Fruit fly (Drosophila melanogaster) whole organism, prepupa: ENCODE data around the gene Cul6.

Experiments
- Blimp-1 ChIP-seq: fragments of 200-800 bp; sonication (Bioruptor generic); optimal IDR thresholded peaks from 3 replicates; lab custom pipeline; 2017; ENCODE audit warnings: missing biosample characterization, missing genetic modification characterization, mild to moderate bottlenecking, moderate library complexity, missing genetic modification reagents
- CG11294 ChIP-seq: fragments of 200-800 bp; sonication (Bioruptor generic); IDR thresholded peaks from 2 replicates; pipeline ENCODE4 v1.3.6; 2022; ENCODE audit warnings: missing biosample characterization, missing genetic modification characterization
- CG11762 ChIP-seq: fragments of 200-800 bp; sonication (Bioruptor generic); optimal IDR thresholded peaks from 3 replicates; lab custom pipeline; 2016; ENCODE audit warnings: missing biosample characterization, missing genetic modification characterization; ENCODE audit not compliant: insufficient read depth
- CG11902 ChIP-seq: fragments of 200-800 bp; sonication (Bioruptor generic); optimal IDR thresholded peaks from 3 replicates; lab custom pipeline; 2016; ENCODE audit warnings: missing biosample characterization, missing genetic modification characterization
- CG15336 ChIP-seq: fragments of 200-800 bp; sonication (Bioruptor generic); IDR thresholded peaks from 2 replicates; pipeline ENCODE4 v1.3.6; 2022; ENCODE audit warnings: missing biosample characterization, missing genetic modification characterization
- CG1621 ChIP-seq: fragments of 200-800 bp; sonication (Bioruptor generic); optimal IDR thresholded peaks from 3 replicates; lab custom pipeline; 2018; ENCODE audit warnings: missing biosample characterization, mild to moderate bottlenecking, missing genetic modification characterization
- CG3032 ChIP-seq: fragments of 200-800 bp; optimal IDR thresholded peaks from 2 replicates; lab custom pipeline; 2019; ENCODE audit warnings: missing biosample characterization, mild to moderate bottlenecking, missing genetic modification characterization, moderate library complexity
- CG31627 ChIP-seq: fragments of 200-800 bp; sonication (Bioruptor generic); optimal IDR thresholded peaks from 3 replicates; lab custom pipeline; 2016; ENCODE audit warnings: missing biosample characterization, missing genetic modification characterization
- CG32006 ChIP-seq: fragments of 200-800 bp; sonication (Bioruptor generic); optimal IDR thresholded peaks from 3 replicates; lab custom pipeline; 2017; ENCODE audit warnings: missing biosample characterization, mild to moderate bottlenecking, missing genetic modification characterization
- CG34406 ChIP-seq: fragments of 200-800 bp; sonication (Bioruptor generic); optimal IDR thresholded peaks from 3 replicates; lab custom pipeline; 2016; ENCODE audit warnings: missing biosample characterization, missing genetic modification characterization
- CG3919 ChIP-seq: fragments of 200-800 bp; sonication (Bioruptor generic); optimal IDR thresholded peaks from 3 replicates; lab custom pipeline; 2016; ENCODE audit warnings: missing biosample characterization, missing genetic modification characterization
- CG4318 ChIP-seq: fragments of 200-800 bp; sonication (Bioruptor generic); optimal IDR thresholded peaks from 3 replicates; lab custom pipeline; 2017; ENCODE audit warnings: missing biosample characterization, mild to moderate bottlenecking, missing genetic modification characterization
- CG6163 ChIP-seq: fragments of 200-800 bp; sonication (Bioruptor generic); IDR thresholded peaks from 3 replicates; pipeline ENCODE4 v1.3.6; 2022; ENCODE audit warnings: missing biosample characterization, missing genetic modification characterization
- CG6276 ChIP-seq: fragments of 200-800 bp; sonication (Bioruptor generic); optimal IDR thresholded peaks from 2 replicates; lab custom pipeline; 2017; ENCODE audit warnings: missing biosample characterization, mild to moderate bottlenecking, missing genetic modification characterization
- CG6792 ChIP-seq: fragments of 200-800 bp; sonication (Bioruptor generic); optimal IDR thresholded peaks from 3 replicates; lab custom pipeline; 2016; ENCODE audit warnings: missing biosample characterization, missing genetic modification characterization
- CG6808 ChIP-seq: fragments of 200-800 bp; sonication (Bioruptor generic); optimal IDR thresholded peaks from 3 replicates; lab custom pipeline; 2017; ENCODE audit warnings: missing biosample characterization, missing genetic modification characterization, mild to moderate bottlenecking, moderate library complexity, missing genetic modification reagents
- CG6854 ChIP-seq: fragments of 200-800 bp; sonication (Bioruptor generic); optimal IDR thresholded peaks from 2 replicates; lab custom pipeline; 2017; ENCODE audit warnings: missing biosample characterization, mild to moderate bottlenecking, missing genetic modification characterization
- CG7368 ChIP-seq: fragments of 200-800 bp; sonication (Bioruptor generic); optimal IDR thresholded peaks from 3 replicates; lab custom pipeline; 2016; ENCODE audit warnings: missing biosample characterization, missing genetic modification characterization
- CG8119 ChIP-seq: fragments of 200-800 bp; sonication (Bioruptor generic); IDR thresholded peaks from 3 replicates; pipeline ENCODE4 v1.3.6; 2022; ENCODE audit warnings: missing biosample characterization, missing genetic modification characterization
- Eip75B ChIP-seq: fragments of 200-800 bp; sonication (Bioruptor generic); optimal IDR thresholded peaks from 3 replicates; lab custom pipeline; 2016; ENCODE audit warnings: missing biosample characterization, missing genetic modification characterization
- Eip78C ChIP-seq: fragments of 200-800 bp; sonication (Bioruptor generic); peaks from one replicate; lab custom pipeline; 2016; ENCODE audit warnings: missing biosample characterization, missing genetic modification characterization
- Ets21C ChIP-seq: fragments of 200-800 bp; sonication (Bioruptor generic); optimal IDR thresholded peaks from 3 replicates; lab custom pipeline; 2016; ENCODE audit warnings: missing biosample characterization, missing genetic modification characterization
- Ets96B ChIP-seq: fragments of 200-800 bp; optimal IDR thresholded peaks from 2 replicates; lab custom pipeline; 2019; ENCODE audit warnings: missing biosample characterization, mild to moderate bottlenecking, missing genetic modification characterization, moderate library complexity
- Gug ChIP-seq: fragments of 200-800 bp; sonication (Bioruptor generic); IDR thresholded peaks from 2 replicates; pipeline ENCODE4 v1.3.6; 2022; ENCODE audit warnings: missing biosample characterization, missing genetic modification characterization
- Hr38 ChIP-seq: sonication (Bioruptor generic); optimal IDR thresholded peaks from 2 replicates; lab custom pipeline; 2016; ENCODE audit warnings: missing biosample characterization, missing genetic modification characterization
- Hr39 ChIP-seq: fragments of 200-800 bp; sonication (Bioruptor generic); optimal IDR thresholded peaks from 2 replicates; lab custom pipeline; 2016; ENCODE audit warnings: missing biosample characterization, missing genetic modification characterization
- Lpt ChIP-seq: fragments of 200-800 bp; sonication (Bioruptor generic); optimal IDR thresholded peaks from 3 replicates; lab custom pipeline; 2016; ENCODE audit warnings: missing biosample characterization, missing genetic modification characterization
- Met ChIP-seq: fragments of 200-800 bp; sonication (Bioruptor generic); optimal IDR thresholded peaks from 3 replicates; lab custom pipeline; 2016; ENCODE audit warnings: missing biosample characterization, missing genetic modification characterization
- OdsH ChIP-seq: fragments of 200-800 bp; sonication (Bioruptor generic); optimal IDR thresholded peaks from 3 replicates; lab custom pipeline; 2016; ENCODE audit warnings: missing biosample characterization, missing genetic modification characterization
- Smox ChIP-seq: fragments of 200-800 bp; sonication (Bioruptor generic); optimal IDR thresholded peaks from 3 replicates; lab custom pipeline; 2016; ENCODE audit warnings: missing biosample characterization, missing genetic modification characterization
- Sox102F ChIP-seq: fragments of 200-800 bp; sonication (Bioruptor generic); optimal IDR thresholded peaks from 2 replicates; lab custom pipeline; 2016; ENCODE audit warnings: missing biosample characterization, mild to moderate bottlenecking, missing genetic modification characterization
- Sox14 ChIP-seq: fragments of 200-800 bp; sonication (Bioruptor generic); optimal IDR thresholded peaks from 3 replicates; lab custom pipeline; 2016; ENCODE audit warnings: missing biosample characterization, missing genetic modification characterization
- Sox15 ChIP-seq: fragments of 200-800 bp; sonication (Bioruptor generic); optimal IDR thresholded peaks from 3 replicates; lab custom pipeline; 2016; ENCODE audit warnings: missing biosample characterization, missing genetic modification characterization
- achi ChIP-seq: fragments of 200-800 bp; sonication (Bioruptor generic); optimal IDR thresholded peaks from 3 replicates; lab custom pipeline; 2016; ENCODE audit warnings: missing biosample characterization, missing genetic modification characterization
- acj6 ChIP-seq: fragments of 200-800 bp; sonication (Bioruptor generic); optimal IDR thresholded peaks from 3 replicates; lab custom pipeline; 2016; ENCODE audit warnings: missing biosample characterization, missing genetic modification characterization
- cyc ChIP-seq: fragments of 200-800 bp; sonication (Bioruptor generic); optimal IDR thresholded peaks from 3 replicates; lab custom pipeline; 2016; ENCODE audit warnings: missing biosample characterization, missing genetic modification characterization
- dac ChIP-seq: fragments of 200-800 bp; sonication (Bioruptor generic); optimal IDR thresholded peaks from 2 replicates; lab custom pipeline; 2017; ENCODE audit warnings: missing biosample characterization, mild to moderate bottlenecking, missing genetic modification characterization
- eg ChIP-seq: fragments of 200-800 bp; sonication (Bioruptor generic); IDR thresholded peaks from 3 replicates; pipeline ENCODE4 v1.3.6; 2022; ENCODE audit warnings: missing biosample characterization, missing genetic modification characterization
- esn ChIP-seq: fragments of 200-800 bp; sonication (Bioruptor generic); optimal IDR thresholded peaks from 2 replicates; lab custom pipeline; 2016; ENCODE audit warnings: missing biosample characterization, mild to moderate bottlenecking, missing genetic modification characterization, moderate library complexity
- fd59A ChIP-seq: fragments of 200-800 bp; sonication (Bioruptor generic); optimal IDR thresholded peaks from 2 replicates; lab custom pipeline; 2017; ENCODE audit warnings: missing biosample characterization, mild to moderate bottlenecking, missing genetic modification characterization, missing genetic modification reagents
- fkh ChIP-seq: fragments of 200-800 bp; sonication (Bioruptor generic); optimal IDR thresholded peaks from 3 replicates; lab custom pipeline; 2017; ENCODE audit warnings: missing biosample characterization, mild to moderate bottlenecking, missing genetic modification characterization, moderate library complexity
- lz ChIP-seq: fragments of 200-800 bp; sonication (Bioruptor generic); optimal IDR thresholded peaks from 3 replicates; lab custom pipeline; 2016; ENCODE audit warnings: missing biosample characterization, missing genetic modification characterization
- net ChIP-seq: fragments of 200-800 bp; sonication (Bioruptor generic); optimal IDR thresholded peaks from 3 replicates; lab custom pipeline; 2016; ENCODE audit warnings: missing biosample characterization, missing genetic modification characterization
- salr ChIP-seq, 2 experiments: fragments of 200-800 bp; sonication (Bioruptor generic); optimal IDR thresholded peaks; 3 replicates each; lab custom pipeline; 2016 to 2018; ENCODE audit warnings: missing biosample characterization in 2 of 2, missing genetic modification characterization in 2 of 2, mild to moderate bottlenecking in 1 of 2
- spab ChIP-seq: fragments of 200-800 bp; sonication (Bioruptor generic); optimal IDR thresholded peaks from 2 replicates; lab custom pipeline; 2017; ENCODE audit warnings: missing biosample characterization, mild to moderate bottlenecking, missing genetic modification characterization, missing genetic modification reagents
- ss ChIP-seq, 2 experiments: fragments of 200-800 bp; sonication (Bioruptor generic); optimal IDR thresholded peaks; 2 replicates in 1 of 2; 3 replicates in 1 of 2; lab custom pipeline; 2017 to 2018; ENCODE audit warnings: mild to moderate bottlenecking in 2 of 2, missing biosample characterization in 2 of 2, missing genetic modification characterization in 2 of 2, moderate library complexity in 1 of 2
- svp ChIP-seq: fragments of 200-800 bp; sonication (Bioruptor generic); peaks from one replicate; lab custom pipeline; 2016; ENCODE audit warnings: missing biosample characterization, missing genetic modification characterization
- topi ChIP-seq: fragments of 200-800 bp; sonication (Bioruptor generic); optimal IDR thresholded peaks from 3 replicates; lab custom pipeline; 2016; ENCODE audit warnings: missing biosample characterization, missing genetic modification characterization

Cul6 gene

dm6 chr3L:13014693-13015092 lies 3.2 kb upstream of the Cul6 start:
- peak; percentile 67 for TF ChIP-seq svp (GFP tag; lab: Kevin White, UChicago)
- TF ChIP-seq Ets21C: no peak

- TF ChIP-seq fkh (GFP tag; lab: Kevin White, UChicago) (no peak), Gug (GFP tag; lab: Robert Waterston, UW) (no peak), OdsH (GFP tag; lab: Kevin White, UChicago) (peak; percentile 7), CG6808 (GFP tag; lab: Kevin White, UChicago) (no peak), Eip78C (GFP tag; lab: Kevin White, UChicago) (peak; percentile 8), Sox14 (no peak), lz (GFP tag; lab: Kevin White, UChicago) (no peak), topi (GFP tag; lab: Kevin White, UChicago) (no peak), CG4318 (GFP tag; lab: Kevin White, UChicago) (no peak)
- TF ChIP-seq, all 60 proteins: peak for 2
Observed at dm6 chr3L:13007946-13008462, 3.5 kb downstream of the Cul6 start.

- TF ChIP-seq CG3032 (tag; lab: Kevin White, UChicago): no peak
- TF ChIP-seq spab (GFP tag; lab: Kevin White, UChicago): no peak
- no peak for TF ChIP-seq eg (GFP tag; lab: Robert Waterston, UW)
- TF ChIP-seq Eip75B (GFP tag; lab: Kevin White, UChicago): no peak
- peak; percentile 31 for TF ChIP-seq Sox14
- TF ChIP-seq CG6854 (GFP tag; lab: Kevin White, UChicago): no peak
- no peak for TF ChIP-seq CG15336 (GFP tag; lab: Robert Waterston, UW)
- TF ChIP-seq Smox (GFP tag; lab: Kevin White, UChicago): no peak
- no peak for TF ChIP-seq CG32006 (GFP tag; lab: Kevin White, UChicago)
- TF ChIP-seq Hr39 (GFP tag; lab: Kevin White, UChicago): peak; percentile 48
- TF ChIP-seq acj6 (GFP tag; lab: Kevin White, UChicago): peak; percentile 36
- no peak for TF ChIP-seq CG6792 (GFP tag; lab: Kevin White, UChicago)
- no peak for TF ChIP-seq Hr38 (GFP tag; lab: Kevin White, UChicago)
- no peak for TF ChIP-seq dac (GFP tag; lab: Kevin White, UChicago)
- no peak for TF ChIP-seq CG6163 (GFP tag; lab: Robert Waterston, UW)
- TF ChIP-seq ss (GFP tag; optimal IDR thresholded peaks at IDR 0.05; lab: Kevin White, UChicago): no peak
- no peak for TF ChIP-seq CG8119 (GFP tag; lab: Robert Waterston, UW)
- no peak for TF ChIP-seq CG7368
- TF ChIP-seq fkh (GFP tag; lab: Kevin White, UChicago): no peak
- TF ChIP-seq CG31627 (GFP tag; lab: Kevin White, UChicago): peak; percentile 40
- peak; percentile 21 for TF ChIP-seq CG34406 (GFP tag; lab: Kevin White, UChicago)
- TF ChIP-seq Ets96B (tag; lab: Kevin White, UChicago): no peak
- peak; percentile 14 for TF ChIP-seq Ets21C
- no peak for TF ChIP-seq CG11294 (GFP tag; lab: Robert Waterston, UW)
- no peak for TF ChIP-seq Gug (GFP tag; lab: Robert Waterston, UW)
- TF ChIP-seq lz (GFP tag; lab: Kevin White, UChicago): peak; percentile 43
- peak; percentile 52 for TF ChIP-seq topi (GFP tag; lab: Kevin White, UChicago)
- no peak for TF ChIP-seq achi (GFP tag; lab: Kevin White, UChicago)
- TF ChIP-seq esn (GFP tag; lab: Kevin White, UChicago): peak; percentile 32
- TF ChIP-seq CG3919 (GFP tag; lab: Kevin White, UChicago): no peak
- TF ChIP-seq fd59A: no peak
- TF ChIP-seq Sox102F: no peak
- no peak for TF ChIP-seq Blimp-1 (GFP tag; lab: Kevin White, UChicago)
- no peak for TF ChIP-seq Met
- no peak for TF ChIP-seq CG11902
- TF ChIP-seq CG6808 (GFP tag; lab: Kevin White, UChicago): no peak
- TF ChIP-seq salr (GFP tag; optimal IDR thresholded peaks at IDR 0.05; lab: Kevin White, UChicago): no peak
- peak; percentile 12 for TF ChIP-seq Lpt (GFP tag; lab: Kevin White, UChicago)
- TF ChIP-seq cyc (GFP tag; lab: Kevin White, UChicago): peak; percentile 37
- peak; percentile 50 for TF ChIP-seq net
- TF ChIP-seq CG11762 (GFP tag; lab: Kevin White, UChicago): no peak
- TF ChIP-seq CG1621 (tag; lab: Kevin White, UChicago): no peak
- peak; percentile 7 for TF ChIP-seq Sox15 (GFP tag; lab: Kevin White, UChicago)
- TF ChIP-seq CG6276 (GFP tag; lab: Kevin White, UChicago): no peak
Observed at dm6 chr3L:13006490-13006889, 5.0 kb downstream of the Cul6 start, which contains the start of gene CG11263. TSS of gene CG11263 (plus strand) at chr3L:13006817.
